Worm (Caenorhabditis elegans) whole organism, L3 larva: Measurements from ENCODE around the gene Y110A2AL.2.
A peak's percentile ranks its signal among the peaks of the same experiment; 100 is the strongest.

Experiments
- R02D3.7 ChIP-seq: fragments of 150-350 bp; optimal IDR thresholded peaks from 2 replicates; lab custom pipeline; 2014; ENCODE audit warnings: missing biosample characterization, missing genetic modification characterization
- ZK546.5 ChIP-seq: sonication (generic microtip); optimal IDR thresholded peaks from 2 replicates; lab custom pipeline; 2017; ENCODE audit warnings: missing biosample characterization, missing genetic modification characterization
- ama-1 ChIP-seq: fragments of 150-350 bp; optimal IDR thresholded peaks from 2 replicates; lab custom pipeline; 2018
- ceh-28 ChIP-seq: fragments of 150-350 bp; optimal IDR thresholded peaks from 2 replicates; lab custom pipeline; 2014; ENCODE audit warnings: missing biosample characterization, missing genetic modification reagents, missing genetic modification characterization
- ceh-82 ChIP-seq: fragments of 150-350 bp; optimal IDR thresholded peaks from 2 replicates; lab custom pipeline; 2014; ENCODE audit warnings: missing biosample characterization, missing genetic modification characterization
- ceh-9 ChIP-seq: sonication (generic microtip); optimal IDR thresholded peaks from 2 replicates; lab custom pipeline; 2018; ENCODE audit warnings: missing biosample characterization, missing genetic modification characterization
- elt-1 ChIP-seq: fragments of 150-350 bp; optimal IDR thresholded peaks from 2 replicates; lab custom pipeline; 2014; ENCODE audit warnings: missing biosample characterization, missing genetic modification characterization
- elt-3 ChIP-seq, 3 experiments: fragments of 150-350 bp in 1 of 3; sonication (generic microtip) in 2 of 3; optimal IDR thresholded peaks; 2 replicates in 2 of 3; 4 replicates in 1 of 3; lab custom pipeline; 2014 to 2017; ENCODE audit warnings: missing biosample characterization in 3 of 3, missing genetic modification characterization in 3 of 3
- eor-1 ChIP-seq, 2 experiments: fragments of 150-350 bp; optimal IDR thresholded peaks; 2 replicates each; lab custom pipeline; 2014 to 2018; ENCODE audit warnings: missing biosample characterization in 2 of 2, missing genetic modification characterization in 2 of 2
- fkh-10 ChIP-seq: sonication (generic microtip); optimal IDR thresholded peaks from 2 replicates; lab custom pipeline; 2017; ENCODE audit warnings: missing biosample characterization, missing genetic modification reagents, missing genetic modification characterization
- fkh-2 ChIP-seq: fragments of 150-350 bp; optimal IDR thresholded peaks from 2 replicates; lab custom pipeline; 2014; ENCODE audit warnings: missing biosample characterization, missing genetic modification reagents, missing genetic modification characterization
- hmg-11 ChIP-seq: sonication (generic microtip); optimal IDR thresholded peaks from 2 replicates; lab custom pipeline; 2016; ENCODE audit warnings: missing genetic modification characterization, missing compliant biosample characterization
- lin-15B ChIP-seq: fragments of 150-350 bp; optimal IDR thresholded peaks from 2 replicates; lab custom pipeline; 2014; ENCODE audit warnings: missing biosample characterization, missing genetic modification characterization
- lin-39 ChIP-seq: fragments of 150-350 bp; optimal IDR thresholded peaks from 2 replicates; lab custom pipeline; 2018; ENCODE audit warnings: missing biosample characterization, missing genetic modification reagents, missing genetic modification characterization
- mdl-1 ChIP-seq: fragments of 150-350 bp; optimal IDR thresholded peaks from 2 replicates; lab custom pipeline; 2014; ENCODE audit warnings: missing biosample characterization, missing genetic modification characterization
- mml-1 ChIP-seq: fragments of 150-350 bp; sonication (generic microtip); optimal IDR thresholded peaks from 3 replicates; lab custom pipeline; 2014; ENCODE audit warnings: missing biosample characterization, missing genetic modification characterization
- nfya-1 ChIP-seq: sonication (generic microtip); optimal IDR thresholded peaks from 2 replicates; lab custom pipeline; 2017; ENCODE audit warnings: missing genetic modification characterization, mild to moderate bottlenecking, missing compliant biosample characterization, antibody characterized with exemption, moderate library complexity; ENCODE audit not compliant: insufficient read depth
- nhr-12 ChIP-seq: fragments of 150-350 bp; optimal IDR thresholded peaks from 2 replicates; lab custom pipeline; 2014; ENCODE audit warnings: missing biosample characterization, missing genetic modification characterization
- nhr-23 ChIP-seq: fragments of 150-350 bp; optimal IDR thresholded peaks from 2 replicates; lab custom pipeline; 2014; ENCODE audit warnings: missing biosample characterization, missing genetic modification reagents, missing genetic modification characterization
- nhr-25 ChIP-seq: sonication (generic microtip); optimal IDR thresholded peaks from 2 replicates; lab custom pipeline; 2017; ENCODE audit warnings: missing biosample characterization, missing genetic modification characterization
- nhr-43 ChIP-seq: sonication (generic microtip); optimal IDR thresholded peaks from 2 replicates; lab custom pipeline; 2016; ENCODE audit warnings: mild to moderate bottlenecking, missing genetic modification characterization, missing compliant biosample characterization; ENCODE audit not compliant: poor library complexity, severe bottlenecking
- nhr-67 ChIP-seq: fragments of 150-350 bp; optimal IDR thresholded peaks from 2 replicates; lab custom pipeline; 2014; ENCODE audit warnings: missing biosample characterization, missing genetic modification characterization
- pha-4 ChIP-seq: fragments of 150-350 bp; optimal IDR thresholded peaks from 2 replicates; lab custom pipeline; 2014; ENCODE audit warnings: missing biosample characterization, missing genetic modification reagents, missing genetic modification characterization
- pqm-1 ChIP-seq: fragments of 150-350 bp; optimal IDR thresholded peaks from 2 replicates; lab custom pipeline; 2017; ENCODE audit warnings: missing biosample characterization, missing genetic modification characterization, inconsistent platforms
- skn-1 ChIP-seq: fragments of 150-350 bp; optimal IDR thresholded peaks from 2 replicates; lab custom pipeline; 2014; ENCODE audit warnings: missing biosample characterization, missing genetic modification characterization
- snpc-4 ChIP-seq: fragments of 150-350 bp; optimal IDR thresholded peaks from 2 replicates; lab custom pipeline; 2014; ENCODE audit warnings: missing biosample characterization, missing genetic modification characterization
- tbx-2 ChIP-seq: sonication (generic microtip); optimal IDR thresholded peaks from 2 replicates; lab custom pipeline; 2016; ENCODE audit warnings: mild to moderate bottlenecking, missing genetic modification characterization, missing compliant biosample characterization
- zag-1 ChIP-seq: fragments of 150-350 bp; optimal IDR thresholded peaks from 2 replicates; lab custom pipeline; 2014; ENCODE audit warnings: missing biosample characterization, missing genetic modification characterization
- ztf-11 ChIP-seq: fragments of 150-350 bp; optimal IDR thresholded peaks from 2 replicates; lab custom pipeline; 2014; ENCODE audit warnings: missing biosample characterization, missing genetic modification characterization

Y110A2AL.2 gene

DNA sequence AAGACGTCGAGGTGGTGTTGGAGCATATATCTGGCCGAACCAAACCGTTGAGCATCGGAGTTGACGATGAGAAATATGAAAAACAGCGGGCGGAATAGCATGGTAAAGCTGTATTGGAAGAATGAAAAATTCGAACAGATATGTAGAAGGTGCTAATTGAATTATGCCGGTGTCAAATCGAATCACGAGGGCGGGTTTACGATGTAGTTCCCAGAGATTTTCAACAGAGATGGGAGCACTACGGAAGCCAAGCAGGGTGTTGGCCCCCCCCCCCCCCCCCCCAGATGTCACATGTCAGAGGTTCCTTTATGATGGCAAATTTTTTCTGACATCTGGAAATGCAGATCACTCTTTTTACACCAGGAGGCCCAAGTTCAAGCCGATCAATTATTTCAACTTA, 24.7 kb upstream of the Y110A2AL.2 start, which contains the start of gene Y110A2AL.7:
Y110A2AL.7 (minus strand) TSS at position 101 of the 400 bp plus-strand sequence.
- no peak for TF ChIP-seq ceh-28 (tag; lab: Kevin White, UChicago)

DNA sequence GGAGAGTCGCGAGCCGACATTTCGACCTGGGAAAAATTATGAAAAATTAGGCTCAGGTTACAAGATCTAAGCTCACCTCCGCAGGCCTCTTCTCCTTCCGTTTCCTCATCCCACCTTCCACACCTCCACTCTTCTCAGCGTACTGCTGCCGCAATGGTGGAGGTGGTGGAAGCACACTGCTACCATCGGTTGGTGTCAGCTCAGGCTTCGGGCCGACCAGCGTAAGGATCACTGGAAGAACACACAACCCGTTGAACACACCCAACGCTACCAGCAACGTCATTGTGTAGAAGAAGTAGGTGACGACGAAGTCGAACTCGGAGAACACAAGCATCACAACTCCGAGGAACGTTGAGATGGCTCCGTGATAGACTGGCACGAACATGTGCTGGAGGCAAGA, 22.1 kb upstream of the Y110A2AL.2 start:
- TF ChIP-seq nhr-23 (tag; lab: Kevin White, UChicago): no peak
- no peak for TF ChIP-seq ceh-9 (tag; lab: Kevin White, UChicago)

DNA sequence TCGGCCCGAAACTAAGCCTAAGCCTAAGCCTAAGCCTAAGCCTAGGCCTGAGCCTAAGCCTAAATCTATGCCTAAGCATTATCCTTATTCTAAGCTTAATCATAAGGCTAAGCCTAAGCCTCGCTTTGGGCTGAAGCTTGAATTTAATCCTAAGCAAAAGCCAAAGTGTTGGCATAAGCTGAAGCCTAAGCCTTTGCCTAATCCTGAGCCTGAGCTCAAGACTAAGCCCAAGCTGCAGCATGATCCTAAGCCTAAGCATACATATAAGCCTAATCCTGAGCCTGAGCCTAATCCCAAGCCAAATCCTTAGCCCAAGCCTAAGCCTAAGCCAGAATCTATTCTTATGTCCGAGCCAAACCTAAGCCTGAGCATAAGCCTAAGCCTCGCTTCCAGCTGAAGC, 21.2 kb upstream of the Y110A2AL.2 start:
- TF ChIP-seq nfya-1 (tag; lab: Kevin White, UChicago): no peak
- no peak for TF ChIP-seq lin-39 (tag; lab: Kevin White, UChicago)
- TF ChIP-seq pqm-1 (tag; lab: Kevin White, UChicago): no peak
- no peak for TF ChIP-seq mdl-1 (tag; lab: Kevin White, UChicago)
- no peak for TF ChIP-seq fkh-10 (GFP tag; lab: Kevin White, UChicago)
- no peak for TF ChIP-seq lin-15B
- no peak for TF ChIP-seq snpc-4 (tag; lab: Kevin White, UChicago)
- TF ChIP-seq skn-1 (tag; lab: Kevin White, UChicago): no peak
- TF ChIP-seq zag-1 (tag; lab: Kevin White, UChicago): no peak
- no peak for TF ChIP-seq hmg-11 (tag; lab: Kevin White, UChicago)
- TF ChIP-seq pha-4: no peak
- TF ChIP-seq ceh-82 (tag; lab: Kevin White, UChicago): no peak
- TF ChIP-seq nhr-25 (tag; lab: Kevin White, UChicago): no peak
- TF ChIP-seq ztf-11: no peak
- TF ChIP-seq tbx-2 (tag; lab: Kevin White, UChicago): no peak

ce11 chrII:2852493-2852892, 15.3 kb upstream of the Y110A2AL.2 start, which contains the start of gene ptc-3:
Gene ptc-3 (minus strand): TSS chrII:2852593.
- TF ChIP-seq tbx-2 (tag; lab: Kevin White, UChicago) (no peak), ceh-9 (tag; lab: Kevin White, UChicago) (no peak), nhr-43 (tag; lab: Kevin White, UChicago) (no peak), pqm-1 (tag; lab: Kevin White, UChicago) (no peak), elt-3 (tag; optimal IDR thresholded peaks at IDR 0.05; lab: Kevin White, UChicago) (no peak), fkh-2 (tag; lab: Kevin White, UChicago) (no peak), R02D3.7 (tag; lab: Kevin White, UChicago) (no peak), skn-1 (tag; lab: Kevin White, UChicago) (no peak), mml-1 (no peak), eor-1 (tag; optimal IDR thresholded peaks at IDR 0.05; lab: Kevin White, UChicago) (no peak), elt-1 (tag; lab: Kevin White, UChicago) (no peak), ZK546.5 (tag; lab: Kevin White, UChicago) (no peak), ztf-11 (no peak), nhr-12 (tag; lab: Kevin White, UChicago) (no peak), hmg-11 (tag; lab: Kevin White, UChicago) (no peak), ceh-82 (tag; lab: Kevin White, UChicago) (no peak)

DNA sequence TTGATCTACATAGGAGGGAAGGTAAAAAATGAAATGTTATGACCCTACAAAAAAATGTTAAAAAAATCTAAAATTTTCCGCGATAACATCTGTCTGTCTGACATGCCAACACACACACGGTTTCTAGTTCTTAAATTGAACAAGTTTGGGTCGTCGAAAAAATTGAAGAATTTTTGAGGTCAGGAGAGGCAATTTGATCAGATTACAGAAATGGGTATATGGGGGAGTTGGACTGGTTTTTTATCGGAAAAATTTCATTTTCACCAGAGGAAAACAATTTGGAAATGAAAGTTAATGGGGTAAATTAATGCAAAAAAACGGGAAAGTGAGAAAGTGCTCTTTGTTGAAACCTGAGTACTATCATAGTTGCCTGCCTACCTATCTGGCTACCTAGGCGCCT, 14.0 kb upstream of the Y110A2AL.2 start:
- peak; percentile 63 for TF ChIP-seq elt-1 (tag; lab: Kevin White, UChicago)
- no peak for TF ChIP-seq zag-1 (tag; lab: Kevin White, UChicago)
- TF ChIP-seq, all 47 proteins: peak for 1

DNA sequence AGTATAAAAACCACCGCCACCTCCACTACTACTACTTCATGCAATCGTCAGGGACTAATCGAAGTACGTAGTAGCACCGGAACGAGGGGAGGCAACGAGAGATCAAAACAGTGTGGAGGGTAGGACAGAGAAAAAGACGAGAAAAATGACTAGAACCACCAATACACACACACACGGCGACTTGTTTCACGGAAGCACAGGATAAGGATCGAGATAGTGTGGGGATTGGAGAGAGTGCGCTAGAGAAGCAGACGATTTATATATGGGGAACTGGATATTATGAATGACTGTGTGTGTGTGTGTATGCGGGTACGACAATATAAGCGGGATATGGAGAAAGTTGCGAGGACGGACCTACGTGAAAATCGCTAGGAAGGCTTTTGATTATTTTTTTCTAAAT, 13.0 kb upstream of the Y110A2AL.2 start:
- TF ChIP-seq nhr-67 (tag; lab: Kevin White, UChicago): no peak
- peak; percentile 14 for TF ChIP-seq hmg-11 (tag; lab: Kevin White, UChicago)
- TF ChIP-seq lin-15B: no peak
- peak; percentile 64 for TF ChIP-seq nhr-23 (tag; lab: Kevin White, UChicago)
- TF ChIP-seq nhr-43 (tag; lab: Kevin White, UChicago): peak; percentile 58
- TF ChIP-seq ama-1 (lab: Kevin White, UChicago): peak; percentile 43
- peak; percentile 54 for TF ChIP-seq nhr-25 (tag; lab: Kevin White, UChicago)
- TF ChIP-seq nfya-1 (tag; lab: Kevin White, UChicago): no peak
